Worm (Caenorhabditis elegans) whole organism, early embryonic: ENCODE data around the gene F08G12.1.

Source experiments
- F13C5.2 ChIP-seq: sonication (generic microtip); optimal IDR thresholded peaks from 2 replicates; lab custom pipeline; 2017; ENCODE audit warnings: mild to moderate bottlenecking, missing genetic modification characterization, inconsistent platforms, missing compliant biosample characterization
- hmg-4 ChIP-seq: fragments of 200-800 bp; sonication (Bioruptor generic); optimal IDR thresholded peaks from 2 replicates; lab custom pipeline; 2018; ENCODE audit warnings: mild to moderate bottlenecking, missing genetic modification characterization, missing compliant biosample characterization
- tbx-37 ChIP-seq: fragments of 200-800 bp; sonication (Bioruptor generic); conservative IDR thresholded peaks from 2 replicates; pipeline ENCODE4 v1.3.6; 2022; ENCODE audit warnings: missing genetic modification reagents, missing genetic modification characterization, missing compliant biosample characterization

DNA sequence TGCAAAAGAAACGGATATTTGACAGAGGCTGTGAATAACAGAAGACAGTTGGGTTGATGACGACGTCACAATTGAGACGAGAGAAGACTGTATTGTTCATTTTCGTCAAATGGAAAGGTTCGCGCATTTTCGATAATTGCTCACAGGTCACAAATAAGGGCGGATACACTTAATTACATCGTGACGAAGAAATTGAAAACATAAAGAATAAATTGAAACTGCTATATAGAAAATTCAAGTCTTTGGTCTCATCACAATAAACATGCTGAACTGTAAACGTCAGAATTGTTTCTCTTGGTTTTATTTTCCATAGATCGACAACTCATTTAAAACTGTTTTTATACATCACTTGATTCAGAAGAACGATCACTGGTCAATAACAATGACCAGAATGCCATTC lies 21.2 kb upstream of the F08G12.1 start, which contains the start of gene ZK455.5:
- no peak for TF ChIP-seq hmg-4
- no peak for TF ChIP-seq tbx-37 (GFP tag; lab: Robert Waterston, UW)
- TF ChIP-seq F13C5.2 (tag; lab: Kevin White, UChicago), result no peak
